Fruit fly (Drosophila melanogaster): ENCODE results near the gene CG7202.

- TF ChIP-seq CG14711 (tag; optimal IDR thresholded peaks at IDR 0.05) (no peak), pad (GFP tag; optimal IDR thresholded peaks at IDR 0.05) (peak; percentile 22), Hr96 (GFP tag; optimal IDR thresholded peaks at IDR 0.05) (peak; percentile 21)
Measured at dm6 chr3L:21479636-21480035, 12.9 kb downstream of the CG7202 start.

Data from whole organism, adult.